Fruit fly (Drosophila melanogaster) whole organism, embryonic: ENCODE data around the gene Rdh.

ENCODE experiments used
- Asciz ChIP-seq: fragments of 200-800 bp; sonication (Bioruptor generic); optimal IDR thresholded peaks from 2 replicates; lab custom pipeline; 2017; ENCODE audit warnings: missing biosample characterization, mild to moderate bottlenecking, missing genetic modification characterization, missing genetic modification reagents
- BEAF-32 ChIP-seq: fragments of 200-800 bp; sonication (Bioruptor generic); optimal IDR thresholded peaks from 3 replicates; lab custom pipeline; 2017; ENCODE audit warnings: missing biosample characterization, missing genetic modification characterization, mild to moderate bottlenecking, moderate library complexity, missing genetic modification reagents
- CG11456 ChIP-seq: fragments of 200-800 bp; sonication (Bioruptor generic); IDR thresholded peaks from 3 replicates; pipeline ENCODE4 v1.3.6; 2022; ENCODE audit warnings: missing biosample characterization, missing genetic modification characterization
- CG13287 ChIP-seq: fragments of 200-800 bp; sonication (Bioruptor generic); IDR thresholded peaks from 2 replicates; pipeline ENCODE4 v1.3.6; 2022; ENCODE audit warnings: missing biosample characterization, missing genetic modification characterization; ENCODE audit not compliant: partially characterized antibody
- CG13624 ChIP-seq: fragments of 200-800 bp; sonication (Bioruptor generic); optimal IDR thresholded peaks from 2 replicates; lab custom pipeline; 2016; ENCODE audit warnings: missing biosample characterization, missing genetic modification characterization
- CG14014 ChIP-seq: fragments of 200-800 bp; sonication (Bioruptor generic); IDR thresholded peaks from 2 replicates; pipeline ENCODE4 v1.3.6; 2022; ENCODE audit warnings: missing biosample characterization, missing genetic modification characterization
- CG14667 ChIP-seq: fragments of 200-800 bp; sonication (Bioruptor generic); IDR thresholded peaks from 2 replicates; pipeline ENCODE4 v1.3.6; 2022; ENCODE audit warnings: missing biosample characterization, missing genetic modification characterization
- CG14710 ChIP-seq: fragments of 200-800 bp; sonication (Bioruptor generic); optimal IDR thresholded peaks from 3 replicates; lab custom pipeline; 2019; ENCODE audit warnings: missing biosample characterization, mild to moderate bottlenecking, missing genetic modification characterization, moderate library complexity
- CG14965 ChIP-seq: fragments of 200-800 bp; sonication (Bioruptor generic); optimal IDR thresholded peaks from 2 replicates; lab custom pipeline; 2016; ENCODE audit warnings: missing biosample characterization, missing genetic modification characterization, borderline replicate concordance
- CG15696 ChIP-seq: fragments of 200-800 bp; sonication (Bioruptor generic); optimal IDR thresholded peaks from 2 replicates; lab custom pipeline; 2019; ENCODE audit warnings: missing biosample characterization, mild to moderate bottlenecking, missing genetic modification characterization, moderate library complexity
- CG17186 ChIP-seq: fragments of 200-800 bp; sonication (Bioruptor generic); optimal IDR thresholded peaks from 3 replicates; lab custom pipeline; 2017; ENCODE audit warnings: missing biosample characterization, missing genetic modification reagents, missing genetic modification characterization
- CG2712 ChIP-seq: fragments of 200-800 bp; optimal IDR thresholded peaks from 3 replicates; lab custom pipeline; 2019; ENCODE audit warnings: missing biosample characterization, mild to moderate bottlenecking, missing genetic modification characterization, moderate library complexity
- CG2875 ChIP-seq: fragments of 200-800 bp; sonication (Bioruptor generic); optimal IDR thresholded peaks from 2 replicates; lab custom pipeline; 2017; ENCODE audit warnings: missing biosample characterization, mild to moderate bottlenecking, missing genetic modification characterization, missing genetic modification reagents
- CG4617 ChIP-seq: fragments of 200-800 bp; sonication (Bioruptor generic); optimal IDR thresholded peaks from 3 replicates; lab custom pipeline; 2016; ENCODE audit warnings: missing biosample characterization, missing genetic modification characterization, borderline replicate concordance
- CG7745 ChIP-seq: fragments of 200-800 bp; sonication (Bioruptor generic); optimal IDR thresholded peaks from 2 replicates; lab custom pipeline; 2018; ENCODE audit warnings: missing biosample characterization, mild to moderate bottlenecking, missing genetic modification characterization, moderate library complexity
- CG7786 ChIP-seq: fragments of 200-800 bp; sonication (Bioruptor generic); optimal IDR thresholded peaks from 2 replicates; lab custom pipeline; 2016; ENCODE audit warnings: missing biosample characterization, missing genetic modification characterization
- CG8089 ChIP-seq: fragments of 200-800 bp; sonication (Bioruptor generic); optimal IDR thresholded peaks from 3 replicates; lab custom pipeline; 2016; ENCODE audit warnings: missing biosample characterization, missing genetic modification characterization
- CG8388 ChIP-seq: fragments of 200-800 bp; sonication (Bioruptor generic); optimal IDR thresholded peaks from 2 replicates; lab custom pipeline; 2019; ENCODE audit warnings: missing biosample characterization, mild to moderate bottlenecking, missing genetic modification characterization, moderate library complexity
- CG9609 ChIP-seq: fragments of 200-800 bp; sonication (Bioruptor generic); optimal IDR thresholded peaks from 3 replicates; lab custom pipeline; 2016; ENCODE audit warnings: missing biosample characterization, missing genetic modification characterization
- D19B ChIP-seq: fragments of 200-800 bp; sonication (Bioruptor generic); optimal IDR thresholded peaks from 2 replicates; lab custom pipeline; 2017; ENCODE audit warnings: missing biosample characterization, mild to moderate bottlenecking, missing genetic modification characterization
- Dp ChIP-seq: fragments of 200-800 bp; sonication (Bioruptor generic); optimal IDR thresholded peaks from 2 replicates; lab custom pipeline; 2018; ENCODE audit warnings: missing biosample characterization, mild to moderate bottlenecking, missing genetic modification characterization, moderate library complexity
- H2.0 ChIP-seq: fragments of 200-800 bp; sonication (Bioruptor generic); IDR thresholded peaks from 2 replicates; pipeline ENCODE4 v1.3.6; 2022; ENCODE audit warnings: missing biosample characterization, missing genetic modification characterization
- Hmr ChIP-seq: fragments of 200-800 bp; sonication (Bioruptor generic); optimal IDR thresholded peaks from 3 replicates; lab custom pipeline; 2017; ENCODE audit warnings: mild to moderate bottlenecking, missing biosample characterization, missing genetic modification reagents, missing genetic modification characterization
- Mes4 ChIP-seq: fragments of 200-800 bp; sonication (Bioruptor generic); optimal IDR thresholded peaks from 2 replicates; lab custom pipeline; 2016; ENCODE audit warnings: missing biosample characterization, missing genetic modification characterization
- Neu2 ChIP-seq: fragments of 200-800 bp; sonication (Bioruptor generic); optimal IDR thresholded peaks from 3 replicates; lab custom pipeline; 2016; ENCODE audit warnings: missing biosample characterization, missing genetic modification characterization, borderline replicate concordance
- Trl ChIP-seq, 3 experiments: fragments of >200 bp in 2 of 3; fragments of 200-800 bp in 1 of 3; sonication (Bioruptor generic) in 1 of 3; optimal IDR thresholded peaks; 2 replicates in 1 of 3; 3 replicates in 2 of 3; lab custom pipeline; 2016 to 2017; ENCODE audit warnings: missing biosample characterization in 1 of 3, missing genetic modification characterization in 1 of 3
- Xbp1 ChIP-seq: fragments of 200-800 bp; sonication (Bioruptor generic); optimal IDR thresholded peaks from 3 replicates; lab custom pipeline; 2016; ENCODE audit warnings: missing biosample characterization, mild to moderate bottlenecking, missing genetic modification characterization
- abd-A ChIP-seq: fragments of 200-800 bp; sonication (Bioruptor generic); optimal IDR thresholded peaks from 3 replicates; lab custom pipeline; 2019; ENCODE audit warnings: missing biosample characterization, mild to moderate bottlenecking, missing genetic modification characterization, moderate library complexity
- aop ChIP-seq: fragments of 200-800 bp; sonication (Bioruptor generic); IDR thresholded peaks from 2 replicates; pipeline ENCODE4 v1.3.6; 2022; ENCODE audit warnings: missing biosample characterization, missing genetic modification characterization
- ato ChIP-seq: fragments of 200-800 bp; sonication (Bioruptor generic); IDR thresholded peaks from 2 replicates; pipeline ENCODE4 v1.3.6; 2022; ENCODE audit warnings: missing biosample characterization, missing genetic modification characterization; ENCODE audit not compliant: partially characterized antibody
- bcd ChIP-seq: fragments of 200-800 bp; sonication (Bioruptor generic); optimal IDR thresholded peaks from 2 replicates; lab custom pipeline; 2017; ENCODE audit warnings: missing biosample characterization, mild to moderate bottlenecking, missing genetic modification characterization
- dan ChIP-seq: fragments of 200-800 bp; sonication (Bioruptor generic); IDR thresholded peaks from 2 replicates; pipeline ENCODE4 v1.3.6; 2022; ENCODE audit warnings: missing biosample characterization, missing genetic modification characterization
- disco-r ChIP-seq: fragments of 200-800 bp; sonication (Bioruptor generic); optimal IDR thresholded peaks from 2 replicates; lab custom pipeline; 2016; ENCODE audit warnings: missing biosample characterization, missing genetic modification characterization
- dmrt99B ChIP-seq: fragments of 200-800 bp; sonication (Bioruptor generic); optimal IDR thresholded peaks from 2 replicates; lab custom pipeline; 2018; ENCODE audit warnings: missing biosample characterization, mild to moderate bottlenecking, missing genetic modification characterization, moderate library complexity
- fd96Cb ChIP-seq: fragments of 200-800 bp; sonication (Bioruptor generic); optimal IDR thresholded peaks from 2 replicates; lab custom pipeline; 2018; ENCODE audit warnings: missing biosample characterization, mild to moderate bottlenecking, missing genetic modification characterization, moderate library complexity
- gcm ChIP-seq: fragments of 200-800 bp; sonication (Bioruptor generic); optimal IDR thresholded peaks from 2 replicates; lab custom pipeline; 2019; ENCODE audit warnings: missing biosample characterization, mild to moderate bottlenecking, missing genetic modification characterization, moderate library complexity
- gsb-n ChIP-seq: fragments of 200-800 bp; sonication (Bioruptor generic); optimal IDR thresholded peaks from 3 replicates; lab custom pipeline; 2018; ENCODE audit warnings: missing biosample characterization, mild to moderate bottlenecking, missing genetic modification characterization
- insv ChIP-seq, 2 experiments: fragments of 200-800 bp; sonication (Bioruptor generic); optimal IDR thresholded peaks; 3 replicates each; lab custom pipeline; 2016 to 2018; ENCODE audit warnings: missing biosample characterization in 2 of 2, missing genetic modification characterization in 2 of 2
- jigr1 ChIP-seq: fragments of 200-800 bp; sonication (Bioruptor generic); IDR thresholded peaks from 3 replicates; pipeline ENCODE4 v1.3.6; 2022; ENCODE audit warnings: missing biosample characterization, missing genetic modification characterization
- kni ChIP-seq: fragments of 200-800 bp; sonication (Bioruptor generic); optimal IDR thresholded peaks from 3 replicates; lab custom pipeline; 2017; ENCODE audit warnings: mild to moderate bottlenecking, missing biosample characterization, missing genetic modification reagents, missing genetic modification characterization
- lab ChIP-seq: fragments of 200-800 bp; sonication (Bioruptor generic); optimal IDR thresholded peaks from 3 replicates; lab custom pipeline; 2017; ENCODE audit warnings: missing biosample characterization, missing genetic modification characterization, mild to moderate bottlenecking, moderate library complexity, missing genetic modification reagents
- mam ChIP-seq: fragments of 200-800 bp; sonication (Bioruptor generic); optimal IDR thresholded peaks from 3 replicates; lab custom pipeline; 2016; ENCODE audit warnings: missing biosample characterization, missing genetic modification characterization
- pb ChIP-seq: fragments of 200-800 bp; sonication (Bioruptor generic); optimal IDR thresholded peaks from 3 replicates; lab custom pipeline; 2016; ENCODE audit warnings: missing biosample characterization, missing genetic modification characterization
- pita ChIP-seq: fragments of 200-800 bp; sonication (Bioruptor generic); optimal IDR thresholded peaks from 2 replicates; lab custom pipeline; 2017; ENCODE audit warnings: missing biosample characterization, mild to moderate bottlenecking, missing genetic modification characterization
- psq ChIP-seq: fragments of 200-800 bp; sonication (Bioruptor generic); optimal IDR thresholded peaks from 2 replicates; lab custom pipeline; 2017; ENCODE audit warnings: missing biosample characterization, missing genetic modification characterization
- repo ChIP-seq: fragments of 200-800 bp; sonication (Bioruptor generic); optimal IDR thresholded peaks from 2 replicates; lab custom pipeline; 2016; ENCODE audit warnings: missing biosample characterization, missing genetic modification characterization
- row ChIP-seq: fragments of 200-800 bp; sonication (Bioruptor generic); IDR thresholded peaks from 3 replicates; pipeline ENCODE4 v1.3.6; 2022; ENCODE audit warnings: missing biosample characterization, missing genetic modification characterization
- sc ChIP-seq, 3 experiments: fragments of >200 bp in 2 of 3; fragments of 200-800 bp in 1 of 3; sonication (Bioruptor generic) in 1 of 3; optimal IDR thresholded peaks; 2 replicates in 2 of 3; 3 replicates in 1 of 3; lab custom pipeline; 2017; ENCODE audit warnings: mild to moderate bottlenecking in 1 of 3, missing biosample characterization in 1 of 3, missing genetic modification characterization in 1 of 3, missing genetic modification reagents in 1 of 3
- sr ChIP-seq: fragments of 200-800 bp; sonication (Bioruptor generic); IDR thresholded peaks from 3 replicates; pipeline ENCODE4 v1.3.6; 2022; ENCODE audit warnings: missing biosample characterization, missing genetic modification characterization

Gene Rdh

dm6 chr3L:3806330-3806729 is 18.9 kb upstream of the Rdh start, which contains the start of the genes CG32264, ntc and IntS10 (continued):
- TF ChIP-seq aop (GFP tag; lab: Robert Waterston, UW), result no peak
- TF ChIP-seq psq (GFP tag; lab: Kevin White, UChicago), result peak; percentile 14
- TF ChIP-seq dmrt99B (tag; lab: Kevin White, UChicago), result no peak
- no peak for TF ChIP-seq abd-A (tag; lab: Kevin White, UChicago)
- TF ChIP-seq CG14965, result no peak
- TF ChIP-seq Xbp1 (GFP tag; lab: Kevin White, UChicago), result peak; percentile 81
- peak; percentile 78 for TF ChIP-seq CG7786 (GFP tag; lab: Kevin White, UChicago)
- TF ChIP-seq CG11456 (GFP tag; lab: Robert Waterston, UW), result peak; percentile 53; the same call in 1 of the 3 replicates
- peak; percentile 68 for TF ChIP-seq CG14710 (tag; lab: Kevin White, UChicago)
- TF ChIP-seq Asciz, result no peak
- TF ChIP-seq CG13624 (GFP tag; lab: Kevin White, UChicago), result peak; percentile 89
- TF ChIP-seq CG17186 (GFP tag; lab: Kevin White, UChicago), result no peak
- TF ChIP-seq insv (GFP tag; optimal IDR thresholded peaks at IDR 0.05; lab: Kevin White, UChicago), result peak in 1 of 2 experiments; percentile 54
- peak; percentile 48 for TF ChIP-seq CG15696 (tag; lab: Kevin White, UChicago)
- TF ChIP-seq gcm (GFP tag; lab: Kevin White, UChicago), result no peak
- TF ChIP-seq CG9609, result peak; percentile 79
- TF ChIP-seq CG7745 (tag; lab: Kevin White, UChicago), result no peak
- TF ChIP-seq Hmr (GFP tag; lab: Kevin White, UChicago), result peak; percentile 70
- peak; percentile 64 for TF ChIP-seq bcd (GFP tag; lab: Kevin White, UChicago)
- TF ChIP-seq CG13287 (GFP tag; lab: Robert Waterston, UW), result peak; percentile 81
- peak; percentile 52 for TF ChIP-seq CG2712
- peak; percentile 41 for TF ChIP-seq D19B (GFP tag; lab: Kevin White, UChicago)
- TF ChIP-seq fd96Cb, result peak; percentile 7
- peak; percentile 77 for TF ChIP-seq mam (GFP tag; lab: Kevin White, UChicago)
- no peak for TF ChIP-seq CG14667 (GFP tag; lab: Robert Waterston, UW)
- TF ChIP-seq pb (GFP tag; lab: Kevin White, UChicago), result peak; percentile 47
- peak; percentile 69 for TF ChIP-seq lab
- TF ChIP-seq repo (GFP tag; lab: Kevin White, UChicago), result peak; percentile 62
- TF ChIP-seq BEAF-32 (GFP tag; lab: Kevin White, UChicago), result peak; percentile 75
- no peak for TF ChIP-seq gsb-n (tag; lab: Kevin White, UChicago)
- TF ChIP-seq ato (GFP tag; lab: Robert Waterston, UW), result 0 out of 2 replicates have a peak, but pooled peaks have one; percentile 33
- TF ChIP-seq sc (optimal IDR thresholded peaks at IDR 0.05; lab: Kevin White, UChicago), result no peak
- TF ChIP-seq sc (GFP tag; optimal IDR thresholded peaks at IDR 0.05; lab: Kevin White, UChicago), result peak; percentile 9
- TF ChIP-seq Neu2, result no peak
- no peak for TF ChIP-seq jigr1
- peak; percentile 70 for TF ChIP-seq disco-r
- TF ChIP-seq dan, result no peak
- no peak for TF ChIP-seq Trl (optimal IDR thresholded peaks at IDR 0.05; lab: Kevin White, UChicago)
- peak; percentile 78 for TF ChIP-seq Trl (GFP tag; optimal IDR thresholded peaks at IDR 0.05; lab: Kevin White, UChicago)
- peak; percentile 57 for TF ChIP-seq CG8089 (GFP tag; lab: Kevin White, UChicago)
- TF ChIP-seq Mes4, result peak; percentile 49
- TF ChIP-seq sr (GFP tag; lab: Robert Waterston, UW), result no peak
- peak; percentile 52 for TF ChIP-seq CG8388 (GFP tag; lab: Kevin White, UChicago)
- TF ChIP-seq H2.0 (GFP tag; lab: Robert Waterston, UW), result 0 out of 2 replicates have a peak, but pooled peaks have one; percentile 20
- no peak for TF ChIP-seq pita (GFP tag; lab: Kevin White, UChicago)
- TF ChIP-seq CG14014 (GFP tag; lab: Robert Waterston, UW), result peak; percentile 67
- TF ChIP-seq Dp (GFP tag; lab: Kevin White, UChicago), result peak; percentile 24
- TF ChIP-seq row (GFP tag; lab: Robert Waterston, UW), result peak; percentile 94
- TF ChIP-seq kni (GFP tag; lab: Kevin White, UChicago), result no peak
- TF ChIP-seq CG2875 (GFP tag; lab: Kevin White, UChicago), result no peak
- TF ChIP-seq CG4617 (GFP tag; lab: Kevin White, UChicago), result peak; percentile 86
